Worm (Caenorhabditis elegans) whole organism, early embryonic: ENCODE data around the gene Y45G12B.3.

Experiments used
- B0310.2 ChIP-seq: sonication (generic microtip); optimal IDR thresholded peaks from 2 replicates; lab custom pipeline; 2016; ENCODE audit warnings: mild to moderate bottlenecking, missing genetic modification characterization, missing compliant biosample characterization
- aly-1 ChIP-seq: sonication (generic microtip); optimal IDR thresholded peaks from 2 replicates; lab custom pipeline; 2016; ENCODE audit warnings: missing genetic modification characterization, missing compliant biosample characterization
- ama-1 ChIP-seq: fragments of 150-350 bp; optimal IDR thresholded peaks from 2 replicates; lab custom pipeline; 2014
- ceh-13 ChIP-seq: fragments of 200-800 bp; sonication (Bioruptor generic); optimal IDR thresholded peaks from 2 replicates; lab custom pipeline; 2018; ENCODE audit warnings: mild to moderate bottlenecking, missing genetic modification characterization, missing compliant biosample characterization
- flt-1 ChIP-seq: fragments of 200-800 bp; sonication (Bioruptor generic); IDR thresholded peaks from 2 replicates; pipeline ENCODE4 v1.3.6; 2022; ENCODE audit warnings: missing genetic modification characterization, missing compliant biosample characterization
- hmbx-1 ChIP-seq: sonication (generic microtip); optimal IDR thresholded peaks from 2 replicates; lab custom pipeline; 2016; ENCODE audit warnings: mild to moderate bottlenecking, missing genetic modification characterization, missing compliant biosample characterization
- hmg-4 ChIP-seq: fragments of 200-800 bp; sonication (Bioruptor generic); optimal IDR thresholded peaks from 2 replicates; lab custom pipeline; 2018; ENCODE audit warnings: mild to moderate bottlenecking, missing genetic modification characterization, missing compliant biosample characterization
- hnd-1 ChIP-seq: sonication (generic microtip); optimal IDR thresholded peaks from 2 replicates; lab custom pipeline; 2016; ENCODE audit warnings: missing genetic modification characterization, missing compliant biosample characterization
- pes-1 ChIP-seq: fragments of 200-800 bp; sonication (Bioruptor generic); IDR thresholded peaks from 2 replicates; pipeline ENCODE4 v1.3.6; 2022; ENCODE audit warnings: missing genetic modification reagents, missing genetic modification characterization, missing compliant biosample characterization
- scrt-1 ChIP-seq: fragments of 200-800 bp; sonication (Bioruptor generic); IDR thresholded peaks from 2 replicates; pipeline ENCODE4 v1.3.6; 2022; ENCODE audit warnings: missing genetic modification characterization, missing compliant biosample characterization
- sea-1 ChIP-seq: fragments of 200-800 bp; sonication (Bioruptor generic); conservative IDR thresholded peaks from 2 replicates; pipeline ENCODE4 v1.3.6; 2022; ENCODE audit warnings: missing genetic modification characterization, missing compliant biosample characterization
- tbx-11 ChIP-seq: fragments of 200-800 bp; sonication (Bioruptor generic); IDR thresholded peaks from 2 replicates; pipeline ENCODE4 v1.3.6; 2022; ENCODE audit warnings: missing genetic modification characterization, missing compliant biosample characterization
- tra-4 ChIP-seq: sonication (generic microtip); optimal IDR thresholded peaks from 2 replicates; lab custom pipeline; 2017; ENCODE audit warnings: missing genetic modification characterization, missing compliant biosample characterization

- TF ChIP-seq flt-1 (GFP tag; lab: Robert Waterston, UW) (no peak), B0310.2 (no peak), ama-1 (lab: Kevin White, UChicago) (no peak), tra-4 (tag; lab: Kevin White, UChicago) (no peak), tbx-11 (no peak), sea-1 (no peak), scrt-1 (GFP tag; lab: Robert Waterston, UW) (no peak), hmg-4 (GFP tag; lab: Kevin White, UChicago) (no peak), pes-1 (GFP tag; lab: Robert Waterston, UW) (no peak), aly-1 (tag; lab: Kevin White, UChicago) (no peak), hmbx-1 (tag; lab: Kevin White, UChicago) (no peak), ceh-13 (GFP tag; lab: Kevin White, UChicago) (no peak), hnd-1 (no peak)
Observed at ce11 chrV:2639035-2639434, 57.0 kb downstream of the Y45G12B.3 start, which contains the start of gene W02H5.2.
